Fruit fly (Drosophila melanogaster) whole organism, prepupa: ENCODE results near the gene CG31793.

Experiments
- Blimp-1 ChIP-seq: fragments of 200-800 bp; sonication (Bioruptor generic); optimal IDR thresholded peaks from 3 replicates; lab custom pipeline; 2017; ENCODE audit warnings: missing biosample characterization, missing genetic modification characterization, mild to moderate bottlenecking, moderate library complexity, missing genetic modification reagents
- CG10631 ChIP-seq: fragments of 200-800 bp; sonication (Bioruptor generic); optimal IDR thresholded peaks from 2 replicates; lab custom pipeline; 2016; ENCODE audit warnings: missing biosample characterization, missing genetic modification characterization
- CG11294 ChIP-seq: fragments of 200-800 bp; sonication (Bioruptor generic); IDR thresholded peaks from 2 replicates; pipeline ENCODE4 v1.3.6; 2022; ENCODE audit warnings: missing biosample characterization, missing genetic modification characterization
- CG11902 ChIP-seq: fragments of 200-800 bp; sonication (Bioruptor generic); optimal IDR thresholded peaks from 3 replicates; lab custom pipeline; 2016; ENCODE audit warnings: missing biosample characterization, missing genetic modification characterization
- CG1621 ChIP-seq: fragments of 200-800 bp; sonication (Bioruptor generic); optimal IDR thresholded peaks from 3 replicates; lab custom pipeline; 2018; ENCODE audit warnings: missing biosample characterization, mild to moderate bottlenecking, missing genetic modification characterization
- CG16779 ChIP-seq: fragments of 200-800 bp; sonication (Bioruptor generic); optimal IDR thresholded peaks from 3 replicates; lab custom pipeline; 2017; ENCODE audit warnings: missing biosample characterization, mild to moderate bottlenecking, missing genetic modification characterization
- CG3032 ChIP-seq: fragments of 200-800 bp; optimal IDR thresholded peaks from 2 replicates; lab custom pipeline; 2019; ENCODE audit warnings: missing biosample characterization, mild to moderate bottlenecking, missing genetic modification characterization, moderate library complexity
- CG31627 ChIP-seq: fragments of 200-800 bp; sonication (Bioruptor generic); optimal IDR thresholded peaks from 3 replicates; lab custom pipeline; 2016; ENCODE audit warnings: missing biosample characterization, missing genetic modification characterization
- CG4318 ChIP-seq: fragments of 200-800 bp; sonication (Bioruptor generic); optimal IDR thresholded peaks from 3 replicates; lab custom pipeline; 2017; ENCODE audit warnings: missing biosample characterization, mild to moderate bottlenecking, missing genetic modification characterization
- CG6163 ChIP-seq: fragments of 200-800 bp; sonication (Bioruptor generic); IDR thresholded peaks from 3 replicates; pipeline ENCODE4 v1.3.6; 2022; ENCODE audit warnings: missing biosample characterization, missing genetic modification characterization
- CG6276 ChIP-seq: fragments of 200-800 bp; sonication (Bioruptor generic); optimal IDR thresholded peaks from 2 replicates; lab custom pipeline; 2017; ENCODE audit warnings: missing biosample characterization, mild to moderate bottlenecking, missing genetic modification characterization
- CG6792 ChIP-seq: fragments of 200-800 bp; sonication (Bioruptor generic); optimal IDR thresholded peaks from 3 replicates; lab custom pipeline; 2016; ENCODE audit warnings: missing biosample characterization, missing genetic modification characterization
- CG6854 ChIP-seq: fragments of 200-800 bp; sonication (Bioruptor generic); optimal IDR thresholded peaks from 2 replicates; lab custom pipeline; 2017; ENCODE audit warnings: missing biosample characterization, mild to moderate bottlenecking, missing genetic modification characterization
- CG7368 ChIP-seq: fragments of 200-800 bp; sonication (Bioruptor generic); optimal IDR thresholded peaks from 3 replicates; lab custom pipeline; 2016; ENCODE audit warnings: missing biosample characterization, missing genetic modification characterization
- CG8119 ChIP-seq: fragments of 200-800 bp; sonication (Bioruptor generic); IDR thresholded peaks from 3 replicates; pipeline ENCODE4 v1.3.6; 2022; ENCODE audit warnings: missing biosample characterization, missing genetic modification characterization
- CG8319 ChIP-seq: fragments of 200-800 bp; sonication (Bioruptor generic); optimal IDR thresholded peaks from 3 replicates; lab custom pipeline; 2016; ENCODE audit warnings: missing biosample characterization, missing genetic modification characterization
- CG8632 ChIP-seq: fragments of 200-800 bp; sonication (Bioruptor generic); optimal IDR thresholded peaks from 3 replicates; lab custom pipeline; 2016; ENCODE audit warnings: missing biosample characterization, missing genetic modification characterization
- Eip75B ChIP-seq: fragments of 200-800 bp; sonication (Bioruptor generic); optimal IDR thresholded peaks from 3 replicates; lab custom pipeline; 2016; ENCODE audit warnings: missing biosample characterization, missing genetic modification characterization
- Eip78C ChIP-seq: fragments of 200-800 bp; sonication (Bioruptor generic); peaks from one replicate; lab custom pipeline; 2016; ENCODE audit warnings: missing biosample characterization, missing genetic modification characterization
- Eip93F ChIP-seq: fragments of 200-800 bp; sonication (Bioruptor generic); optimal IDR thresholded peaks from 2 replicates; lab custom pipeline; 2016; ENCODE audit warnings: missing biosample characterization, mild to moderate bottlenecking, missing genetic modification characterization
- Ets96B ChIP-seq: fragments of 200-800 bp; optimal IDR thresholded peaks from 2 replicates; lab custom pipeline; 2019; ENCODE audit warnings: missing biosample characterization, mild to moderate bottlenecking, missing genetic modification characterization, moderate library complexity
- Hr38 ChIP-seq: sonication (Bioruptor generic); optimal IDR thresholded peaks from 2 replicates; lab custom pipeline; 2016; ENCODE audit warnings: missing biosample characterization, missing genetic modification characterization
- Hr39 ChIP-seq: fragments of 200-800 bp; sonication (Bioruptor generic); optimal IDR thresholded peaks from 2 replicates; lab custom pipeline; 2016; ENCODE audit warnings: missing biosample characterization, missing genetic modification characterization
- Hr4 ChIP-seq: fragments of 200-800 bp; sonication (Bioruptor generic); optimal IDR thresholded peaks from 3 replicates; lab custom pipeline; 2016; ENCODE audit warnings: missing biosample characterization, missing genetic modification characterization
- Lpt ChIP-seq: fragments of 200-800 bp; sonication (Bioruptor generic); optimal IDR thresholded peaks from 3 replicates; lab custom pipeline; 2016; ENCODE audit warnings: missing biosample characterization, missing genetic modification characterization
- Met ChIP-seq: fragments of 200-800 bp; sonication (Bioruptor generic); optimal IDR thresholded peaks from 3 replicates; lab custom pipeline; 2016; ENCODE audit warnings: missing biosample characterization, missing genetic modification characterization
- Smox ChIP-seq: fragments of 200-800 bp; sonication (Bioruptor generic); optimal IDR thresholded peaks from 3 replicates; lab custom pipeline; 2016; ENCODE audit warnings: missing biosample characterization, missing genetic modification characterization
- Sox102F ChIP-seq: fragments of 200-800 bp; sonication (Bioruptor generic); optimal IDR thresholded peaks from 2 replicates; lab custom pipeline; 2016; ENCODE audit warnings: missing biosample characterization, mild to moderate bottlenecking, missing genetic modification characterization
- Sox14 ChIP-seq: fragments of 200-800 bp; sonication (Bioruptor generic); optimal IDR thresholded peaks from 3 replicates; lab custom pipeline; 2016; ENCODE audit warnings: missing biosample characterization, missing genetic modification characterization
- Sox15 ChIP-seq: fragments of 200-800 bp; sonication (Bioruptor generic); optimal IDR thresholded peaks from 3 replicates; lab custom pipeline; 2016; ENCODE audit warnings: missing biosample characterization, missing genetic modification characterization
- achi ChIP-seq: fragments of 200-800 bp; sonication (Bioruptor generic); optimal IDR thresholded peaks from 3 replicates; lab custom pipeline; 2016; ENCODE audit warnings: missing biosample characterization, missing genetic modification characterization
- dac ChIP-seq: fragments of 200-800 bp; sonication (Bioruptor generic); optimal IDR thresholded peaks from 2 replicates; lab custom pipeline; 2017; ENCODE audit warnings: missing biosample characterization, mild to moderate bottlenecking, missing genetic modification characterization
- esn ChIP-seq: fragments of 200-800 bp; sonication (Bioruptor generic); optimal IDR thresholded peaks from 2 replicates; lab custom pipeline; 2016; ENCODE audit warnings: missing biosample characterization, mild to moderate bottlenecking, missing genetic modification characterization, moderate library complexity
- fd59A ChIP-seq: fragments of 200-800 bp; sonication (Bioruptor generic); optimal IDR thresholded peaks from 2 replicates; lab custom pipeline; 2017; ENCODE audit warnings: missing biosample characterization, mild to moderate bottlenecking, missing genetic modification characterization, missing genetic modification reagents
- fkh ChIP-seq: fragments of 200-800 bp; sonication (Bioruptor generic); optimal IDR thresholded peaks from 3 replicates; lab custom pipeline; 2017; ENCODE audit warnings: missing biosample characterization, mild to moderate bottlenecking, missing genetic modification characterization, moderate library complexity
- lz ChIP-seq: fragments of 200-800 bp; sonication (Bioruptor generic); optimal IDR thresholded peaks from 3 replicates; lab custom pipeline; 2016; ENCODE audit warnings: missing biosample characterization, missing genetic modification characterization
- salr ChIP-seq, 2 experiments: fragments of 200-800 bp; sonication (Bioruptor generic); optimal IDR thresholded peaks; 3 replicates each; lab custom pipeline; 2016 to 2018; ENCODE audit warnings: missing biosample characterization in 2 of 2, missing genetic modification characterization in 2 of 2, mild to moderate bottlenecking in 1 of 2
- spab ChIP-seq: fragments of 200-800 bp; sonication (Bioruptor generic); optimal IDR thresholded peaks from 2 replicates; lab custom pipeline; 2017; ENCODE audit warnings: missing biosample characterization, mild to moderate bottlenecking, missing genetic modification characterization, missing genetic modification reagents
- ss ChIP-seq, 2 experiments: fragments of 200-800 bp; sonication (Bioruptor generic); optimal IDR thresholded peaks; 2 replicates in 1 of 2; 3 replicates in 1 of 2; lab custom pipeline; 2017 to 2018; ENCODE audit warnings: mild to moderate bottlenecking in 2 of 2, missing biosample characterization in 2 of 2, missing genetic modification characterization in 2 of 2, moderate library complexity in 1 of 2
- svp ChIP-seq: fragments of 200-800 bp; sonication (Bioruptor generic); peaks from one replicate; lab custom pipeline; 2016; ENCODE audit warnings: missing biosample characterization, missing genetic modification characterization
- vri ChIP-seq: fragments of 200-800 bp; sonication (Bioruptor generic); optimal IDR thresholded peaks from 3 replicates; lab custom pipeline; 2016; ENCODE audit warnings: missing biosample characterization, mild to moderate bottlenecking, missing genetic modification characterization

The CG31793 gene

dm6 chr2L:19011895-19012645 lies 8.9 kb downstream of the CG31793 start (continued):
- TF ChIP-seq CG8119 (GFP tag; lab: Robert Waterston, UW) (peak; percentile 70), CG8319 (GFP tag; lab: Kevin White, UChicago) (peak; percentile 51), Smox (GFP tag; lab: Kevin White, UChicago) (peak; percentile 63), CG3032 (tag; lab: Kevin White, UChicago) (peak; percentile 76), fd59A (peak; percentile 60), esn (GFP tag; lab: Kevin White, UChicago) (peak; percentile 77), CG6276 (GFP tag; lab: Kevin White, UChicago) (peak; percentile 57), CG1621 (tag; lab: Kevin White, UChicago) (peak; percentile 72), Met (peak; percentile 74), CG6792 (GFP tag; lab: Kevin White, UChicago) (peak; percentile 75), Lpt (GFP tag; lab: Kevin White, UChicago) (peak; percentile 8), CG10631 (peak; percentile 73), CG11294 (GFP tag; lab: Robert Waterston, UW) (peak; percentile 71; the same call in 1 of the 2 replicates), Blimp-1 (GFP tag; lab: Kevin White, UChicago) (no peak), lz (GFP tag; lab: Kevin White, UChicago) (peak; percentile 80), dac (GFP tag; lab: Kevin White, UChicago) (no peak), fkh (peak; percentile 15), achi (GFP tag; lab: Kevin White, UChicago) (peak; percentile 71), Hr38 (GFP tag; lab: Kevin White, UChicago) (no peak), Sox102F (GFP tag; lab: Kevin White, UChicago) (peak; percentile 71), CG6163 (GFP tag; lab: Robert Waterston, UW) (peak; percentile 80), CG7368 (GFP tag; lab: Kevin White, UChicago) (peak; percentile 63), Hr39 (GFP tag; lab: Kevin White, UChicago) (peak; percentile 80), Eip78C (GFP tag; lab: Kevin White, UChicago) (peak; percentile 88), CG31627 (GFP tag; lab: Kevin White, UChicago) (peak; percentile 79), Eip93F (GFP tag; lab: Kevin White, UChicago) (no peak), CG8632 (peak; percentile 53), Sox14 (GFP tag; lab: Kevin White, UChicago) (peak; percentile 75), Ets96B (tag; lab: Kevin White, UChicago) (peak; percentile 78), CG6854 (GFP tag; lab: Kevin White, UChicago) (no peak)
- TF ChIP-seq, all 60 proteins: peak for 53

- TF ChIP-seq svp (GFP tag; lab: Kevin White, UChicago) (peak; percentile 9), salr (GFP tag; optimal IDR thresholded peaks at IDR 0.05; lab: Kevin White, UChicago) (no peak)
- TF ChIP-seq, all 60 proteins: peak for 1
Measured at dm6 chr2L:19012776-19013328, 9.7 kb downstream of the CG31793 start.

- TF ChIP-seq CG3032 (tag; lab: Kevin White, UChicago) (peak; percentile 66), CG8632 (peak; percentile 44), Hr4 (GFP tag; lab: Kevin White, UChicago) (peak; percentile 39), CG6854 (GFP tag; lab: Kevin White, UChicago) (no peak), Blimp-1 (GFP tag; lab: Kevin White, UChicago) (no peak), Eip78C (GFP tag; lab: Kevin White, UChicago) (peak; percentile 86), dac (GFP tag; lab: Kevin White, UChicago) (no peak), esn (GFP tag; lab: Kevin White, UChicago) (peak; percentile 54), vri (GFP tag; lab: Kevin White, UChicago) (no peak), achi (GFP tag; lab: Kevin White, UChicago) (peak; percentile 38), Smox (GFP tag; lab: Kevin White, UChicago) (peak; percentile 28), CG11902 (GFP tag; lab: Kevin White, UChicago) (no peak), CG4318 (GFP tag; lab: Kevin White, UChicago) (peak; percentile 15), spab (GFP tag; lab: Kevin White, UChicago) (peak; percentile 48), Hr39 (GFP tag; lab: Kevin White, UChicago) (no peak), CG16779 (tag; lab: Kevin White, UChicago) (peak; percentile 10), CG6792 (GFP tag; lab: Kevin White, UChicago) (peak; percentile 29), svp (GFP tag; lab: Kevin White, UChicago) (peak; percentile 73), salr (GFP tag; optimal IDR thresholded peaks at IDR 0.05; lab: Kevin White, UChicago) (peak in 1 of 2 experiments; percentile 35), Eip75B (GFP tag; lab: Kevin White, UChicago) (peak; percentile 14), CG6163 (GFP tag; lab: Robert Waterston, UW) (no peak), CG8119 (GFP tag; lab: Robert Waterston, UW) (peak; percentile 40; the same call in 1 of the 3 replicates), ss (GFP tag; optimal IDR thresholded peaks at IDR 0.05; lab: Kevin White, UChicago) (peak; percentile 55 to 66), CG10631 (peak; percentile 41), Sox15 (GFP tag; lab: Kevin White, UChicago) (no peak), CG8319 (GFP tag; lab: Kevin White, UChicago) (no peak)
Measured at dm6 chr2L:19014032-19014880, 11.1 kb downstream of the CG31793 start.
